Fruit fly (Drosophila melanogaster): ENCODE results near the gene Obp69a.
A peak's percentile ranks its signal among the peaks of the same experiment; 100 is the strongest.

Obp69a gene

dm6 chr3L:12414189-12414964 lies 18.4 kb downstream of the Obp69a start, which contains the start of gene SCaMC (continued):
- TF ChIP-seq hb (GFP tag; IDR thresholded peaks at IDR 0.05; ENCODE audit: partially characterized antibody) (no peak), stwl (tag; optimal IDR thresholded peaks at IDR 0.05) (peak; percentile 85), Meics (GFP tag; optimal IDR thresholded peaks at IDR 0.05) (no peak), Camta (GFP tag; optimal IDR thresholded peaks at IDR 0.05) (no peak), Sox100B (GFP tag; optimal IDR thresholded peaks at IDR 0.05) (no peak), lov (optimal IDR thresholded peaks at IDR 0.05) (no peak), lov (GFP tag; IDR thresholded peaks at IDR 0.05) (no peak), CrebB (tag; optimal IDR thresholded peaks at IDR 0.05) (peak; percentile 32), trh (GFP tag; optimal IDR thresholded peaks at IDR 0.05) (no peak), CG7357 (GFP tag; IDR thresholded peaks at IDR 0.05) (no peak), Sry-β (GFP tag; optimal IDR thresholded peaks at IDR 0.05) (no peak), CG14710 (tag; optimal IDR thresholded peaks at IDR 0.05) (peak; percentile 98), esg (GFP tag; conservative IDR thresholded peaks at IDR 0.05) (no peak), CG3065 (GFP tag; optimal IDR thresholded peaks at IDR 0.05) (no peak), GATAe (GFP tag; conservative IDR thresholded peaks at IDR 0.05) (no peak), pan (optimal IDR thresholded peaks at IDR 0.05) (no peak), pan (GFP tag; optimal IDR thresholded peaks at IDR 0.05 in 1 of 2, IDR thresholded peaks at IDR 0.05 in 1 of 2) (no peak), CG32767 (GFP tag; IDR thresholded peaks at IDR 0.05) (no peak), Taf1 (GFP tag; IDR thresholded peaks at IDR 0.05) (no peak), CG11398 (GFP tag; optimal IDR thresholded peaks at IDR 0.05) (no peak), Dip3 (GFP tag; optimal IDR thresholded peaks at IDR 0.05) (no peak), Rx (GFP tag; IDR thresholded peaks at IDR 0.05) (no peak), cato (GFP tag; optimal IDR thresholded peaks at IDR 0.05; ENCODE audit: borderline replicate concordance) (no peak), Dfd (GFP tag; optimal IDR thresholded peaks at IDR 0.05) (no peak), ac (GFP tag; optimal IDR thresholded peaks at IDR 0.05) (no peak), CG15479 (GFP tag; optimal IDR thresholded peaks at IDR 0.05) (no peak), her (GFP tag; optimal IDR thresholded peaks at IDR 0.05) (no peak), Stat92E (GFP tag; optimal IDR thresholded peaks at IDR 0.05) (peak in 1 of 3 experiments; percentile 41), ash1 (GFP tag; optimal IDR thresholded peaks at IDR 0.05) (no peak), CG4424 (GFP tag; optimal IDR thresholded peaks at IDR 0.05) (no peak), HLH3B (GFP tag; IDR thresholded peaks at IDR 0.05) (no peak), MTF-1 (GFP tag; optimal IDR thresholded peaks at IDR 0.05; ENCODE audit: borderline replicate concordance) (no peak), crp (GFP tag; optimal IDR thresholded peaks at IDR 0.05) (no peak), CG9932 (GFP tag; IDR thresholded peaks at IDR 0.05) (no peak), CG32532 (GFP tag; IDR thresholded peaks at IDR 0.05) (no peak), CG4617 (GFP tag; optimal IDR thresholded peaks at IDR 0.05; ENCODE audit: borderline replicate concordance) (peak; percentile 94), CG8089 (GFP tag; optimal IDR thresholded peaks at IDR 0.05) (no peak), zen (tag; optimal IDR thresholded peaks at IDR 0.05) (peak; percentile 53), CG10543 (GFP tag; optimal IDR thresholded peaks at IDR 0.05) (no peak), CG1024 (GFP tag; IDR thresholded peaks at IDR 0.05) (no peak), CG15269 (tag; optimal IDR thresholded peaks at IDR 0.05) (no peak), chinmo (GFP tag; IDR thresholded peaks at IDR 0.05; ENCODE audit: partially characterized antibody) (no peak), stc (GFP tag; IDR thresholded peaks at IDR 0.05) (no peak), TFAM (GFP tag; optimal IDR thresholded peaks at IDR 0.05) (no peak), CG8765 (GFP tag; IDR thresholded peaks at IDR 0.05) (no peak), Mrtf (GFP tag; IDR thresholded peaks at IDR 0.05) (no peak), CG15073 (GFP tag; optimal IDR thresholded peaks at IDR 0.05) (no peak), btn (GFP tag; optimal IDR thresholded peaks at IDR 0.05) (no peak), seq (GFP tag; IDR thresholded peaks at IDR 0.05) (no peak), Myb (GFP tag; optimal IDR thresholded peaks at IDR 0.05) (peak; percentile 85), jumu (GFP tag; optimal IDR thresholded peaks at IDR 0.05) (no peak)
